Worm (Caenorhabditis elegans) whole organism, L2 larva: ENCODE data around the gene F48E8.4.

Experiments used
- C34F6.9 ChIP-seq: fragments of 150-350 bp; optimal IDR thresholded peaks from 2 replicates; lab custom pipeline; 2014; ENCODE audit warnings: missing biosample characterization, missing genetic modification characterization
- F13H6.1 ChIP-seq: sonication (generic microtip); optimal IDR thresholded peaks from 2 replicates; lab custom pipeline; 2016; ENCODE audit warnings: missing genetic modification characterization, missing compliant biosample characterization
- R02D3.7 ChIP-seq: fragments of 150-350 bp; optimal IDR thresholded peaks from 2 replicates; lab custom pipeline; 2014; ENCODE audit warnings: missing biosample characterization, missing genetic modification characterization
- Y55F3AM.14 ChIP-seq: fragments of 200-800 bp; sonication (Bioruptor generic); optimal IDR thresholded peaks from 2 replicates; lab custom pipeline; 2018; ENCODE audit warnings: mild to moderate bottlenecking, missing genetic modification characterization, missing compliant biosample characterization
- ZK546.5 ChIP-seq: sonication (generic microtip); optimal IDR thresholded peaks from 2 replicates; lab custom pipeline; 2017; ENCODE audit warnings: missing biosample characterization, missing genetic modification characterization
- alr-1 ChIP-seq: fragments of 150-350 bp; optimal IDR thresholded peaks from 2 replicates; lab custom pipeline; 2014; ENCODE audit warnings: missing biosample characterization, missing genetic modification characterization
- aly-2 ChIP-seq: fragments of 150-350 bp; optimal IDR thresholded peaks from 2 replicates; lab custom pipeline; 2014; ENCODE audit warnings: missing biosample characterization, missing genetic modification characterization
- ama-1 ChIP-seq: fragments of 150-350 bp; optimal IDR thresholded peaks from 2 replicates; lab custom pipeline; 2018; ENCODE audit warnings: inconsistent platforms
- blmp-1 ChIP-seq: sonication (generic microtip); optimal IDR thresholded peaks from 2 replicates; lab custom pipeline; 2017; ENCODE audit warnings: missing genetic modification characterization, mild to moderate bottlenecking, missing compliant biosample characterization, antibody characterized with exemption, moderate library complexity; ENCODE audit not compliant: insufficient read depth
- ceh-16 ChIP-seq: fragments of 150-350 bp; optimal IDR thresholded peaks from 2 replicates; lab custom pipeline; 2014; ENCODE audit warnings: missing biosample characterization, missing genetic modification characterization
- ceh-82 ChIP-seq: fragments of 150-350 bp; optimal IDR thresholded peaks from 2 replicates; lab custom pipeline; 2014; ENCODE audit warnings: missing biosample characterization, missing genetic modification characterization
- crh-2 ChIP-seq: sonication (generic microtip); optimal IDR thresholded peaks from 2 replicates; lab custom pipeline; 2017; ENCODE audit warnings: missing biosample characterization, missing genetic modification characterization
- dmd-4 ChIP-seq: sonication (generic microtip); optimal IDR thresholded peaks from 2 replicates; lab custom pipeline; 2017; ENCODE audit warnings: missing biosample characterization, missing genetic modification characterization
- egl-27 ChIP-seq: sonication (generic microtip); optimal IDR thresholded peaks from 3 replicates; lab custom pipeline; 2017; ENCODE audit warnings: missing biosample characterization, missing genetic modification reagents, missing genetic modification characterization
- elt-1 ChIP-seq: fragments of 150-350 bp; optimal IDR thresholded peaks from 2 replicates; lab custom pipeline; 2014; ENCODE audit warnings: missing biosample characterization, missing genetic modification characterization
- elt-3 ChIP-seq: sonication (generic microtip); optimal IDR thresholded peaks from 2 replicates; lab custom pipeline; 2017; ENCODE audit warnings: missing biosample characterization, missing genetic modification characterization
- fos-1 ChIP-seq: fragments of 150-350 bp; optimal IDR thresholded peaks from 2 replicates; lab custom pipeline; 2014; ENCODE audit warnings: missing biosample characterization, missing genetic modification characterization
- gmeb-1 ChIP-seq: fragments of 150-350 bp; optimal IDR thresholded peaks from 2 replicates; lab custom pipeline; 2014; ENCODE audit warnings: missing biosample characterization, missing genetic modification characterization
- lin-11 ChIP-seq: fragments of 150-350 bp; sonication (generic microtip); optimal IDR thresholded peaks from 2 replicates; lab custom pipeline; 2014; ENCODE audit warnings: missing biosample characterization, missing genetic modification characterization, inconsistent platforms, mixed read lengths
- lin-13 ChIP-seq: fragments of 150-350 bp; optimal IDR thresholded peaks from 2 replicates; lab custom pipeline; 2014; ENCODE audit warnings: missing biosample characterization, missing genetic modification reagents, missing genetic modification characterization
- lin-39 ChIP-seq: fragments of 150-350 bp; optimal IDR thresholded peaks from 2 replicates; lab custom pipeline; 2014; ENCODE audit warnings: missing biosample characterization, missing genetic modification reagents, missing genetic modification characterization
- lsy-2 ChIP-seq, 2 experiments: fragments of 150-350 bp in 1 of 2; sonication (generic microtip) in 1 of 2; optimal IDR thresholded peaks; 2 replicates each; lab custom pipeline; 2014 to 2017; ENCODE audit warnings: missing biosample characterization in 2 of 2, missing genetic modification characterization in 2 of 2
- mab-5 ChIP-seq: fragments of 150-350 bp; optimal IDR thresholded peaks from 2 replicates; lab custom pipeline; 2014; ENCODE audit warnings: missing biosample characterization, missing genetic modification characterization
- mbf-1 ChIP-seq: sonication (generic microtip); optimal IDR thresholded peaks from 2 replicates; lab custom pipeline; 2017; ENCODE audit warnings: missing biosample characterization, missing genetic modification characterization
- mdl-1 ChIP-seq, 2 experiments: fragments of 150-350 bp in 1 of 2; sonication (generic microtip) in 1 of 2; optimal IDR thresholded peaks; 2 replicates each; lab custom pipeline; 2017; ENCODE audit warnings: missing biosample characterization in 2 of 2, missing genetic modification characterization in 2 of 2
- nhr-10 ChIP-seq: sonication (generic microtip); optimal IDR thresholded peaks from 2 replicates; lab custom pipeline; 2017; ENCODE audit warnings: missing biosample characterization, missing genetic modification characterization
- nhr-11 ChIP-seq: fragments of 150-350 bp; optimal IDR thresholded peaks from 2 replicates; lab custom pipeline; 2014; ENCODE audit warnings: missing biosample characterization, missing genetic modification characterization
- nhr-12 ChIP-seq: fragments of 150-350 bp; optimal IDR thresholded peaks from 2 replicates; lab custom pipeline; 2014; ENCODE audit warnings: missing biosample characterization, missing genetic modification characterization
- nhr-129 ChIP-seq: fragments of 150-350 bp; optimal IDR thresholded peaks from 2 replicates; lab custom pipeline; 2014; ENCODE audit warnings: missing biosample characterization, missing genetic modification characterization
- nhr-21 ChIP-seq: fragments of 150-350 bp; optimal IDR thresholded peaks from 2 replicates; lab custom pipeline; 2014; ENCODE audit warnings: missing biosample characterization, missing genetic modification characterization
- nhr-23 ChIP-seq: fragments of 150-350 bp; optimal IDR thresholded peaks from 2 replicates; lab custom pipeline; 2014; ENCODE audit warnings: missing biosample characterization, missing genetic modification reagents, missing genetic modification characterization
- nhr-237 ChIP-seq: fragments of 150-350 bp; optimal IDR thresholded peaks from 2 replicates; lab custom pipeline; 2014; ENCODE audit warnings: missing biosample characterization, missing genetic modification characterization
- nhr-25 ChIP-seq: fragments of 150-350 bp; sonication (generic microtip); optimal IDR thresholded peaks from 3 replicates; lab custom pipeline; 2014; ENCODE audit warnings: missing biosample characterization, missing genetic modification characterization
- nhr-6 ChIP-seq: fragments of 150-350 bp; optimal IDR thresholded peaks from 2 replicates; lab custom pipeline; 2014; ENCODE audit warnings: missing biosample characterization, missing genetic modification characterization
- nhr-77 ChIP-seq: fragments of 150-350 bp; optimal IDR thresholded peaks from 2 replicates; lab custom pipeline; 2014; ENCODE audit warnings: missing biosample characterization, missing genetic modification characterization
- peb-1 ChIP-seq: fragments of 150-350 bp; optimal IDR thresholded peaks from 2 replicates; lab custom pipeline; 2014; ENCODE audit warnings: missing biosample characterization, missing genetic modification characterization
- sem-4 ChIP-seq: fragments of 150-350 bp; optimal IDR thresholded peaks from 2 replicates; lab custom pipeline; 2014; ENCODE audit warnings: missing biosample characterization, missing genetic modification reagents, missing genetic modification characterization
- skn-1 ChIP-seq: sonication (generic microtip); optimal IDR thresholded peaks from 2 replicates; lab custom pipeline; 2017; ENCODE audit warnings: missing biosample characterization, missing genetic modification characterization
- sma-3 ChIP-seq: sonication (generic microtip); optimal IDR thresholded peaks from 2 replicates; lab custom pipeline; 2016; ENCODE audit warnings: missing genetic modification reagents, missing genetic modification characterization, missing compliant biosample characterization
- sma-9 ChIP-seq, 2 experiments: fragments of 150-350 bp in 1 of 2; sonication (generic microtip) in 1 of 2; optimal IDR thresholded peaks; 2 replicates each; lab custom pipeline; 2014 to 2016; ENCODE audit warnings: missing genetic modification characterization in 2 of 2, mild to moderate bottlenecking in 1 of 2, missing biosample characterization in 1 of 2, missing compliant biosample characterization in 1 of 2, missing genetic modification reagents in 1 of 2, moderate library complexity in 1 of 2
- snpc-4 ChIP-seq: fragments of 150-350 bp; optimal IDR thresholded peaks from 2 replicates; lab custom pipeline; 2014; ENCODE audit warnings: missing biosample characterization, missing genetic modification characterization
- unc-39 ChIP-seq: fragments of 150-350 bp; optimal IDR thresholded peaks from 2 replicates; lab custom pipeline; 2014; ENCODE audit warnings: missing biosample characterization, missing genetic modification characterization
- unc-55 ChIP-seq: fragments of 150-350 bp; sonication (generic microtip); optimal IDR thresholded peaks from 3 replicates; lab custom pipeline; 2014; ENCODE audit warnings: missing biosample characterization, missing genetic modification reagents, missing genetic modification characterization
- unc-62 ChIP-seq: fragments of 150-350 bp; optimal IDR thresholded peaks from 2 replicates; lab custom pipeline; 2014; ENCODE audit warnings: missing biosample characterization, missing genetic modification reagents, missing genetic modification characterization
- zag-1 ChIP-seq: fragments of 150-350 bp; optimal IDR thresholded peaks from 2 replicates; lab custom pipeline; 2014; ENCODE audit warnings: missing biosample characterization, missing genetic modification characterization
- ztf-1 ChIP-seq: fragments of 200-800 bp; sonication (Bioruptor generic); conservative IDR thresholded peaks from 2 replicates; pipeline ENCODE4 v1.3.6; 2022; ENCODE audit warnings: missing genetic modification characterization, missing compliant biosample characterization
- ztf-11 ChIP-seq: sonication (generic microtip); optimal IDR thresholded peaks from 2 replicates; lab custom pipeline; 2017; ENCODE audit warnings: missing biosample characterization, missing genetic modification characterization
- ztf-4 ChIP-seq: fragments of 150-350 bp; optimal IDR thresholded peaks from 2 replicates; lab custom pipeline; 2014; ENCODE audit warnings: missing biosample characterization, missing genetic modification characterization

The F48E8.4 gene

ce11 chrIII:5502915-5503575 lies 49.7 kb downstream of the F48E8.4 start:
- peak; percentile 95 for TF ChIP-seq crh-2
- peak; percentile 74 for TF ChIP-seq C34F6.9 (tag; lab: Kevin White, UChicago)
- TF ChIP-seq skn-1 (tag; lab: Kevin White, UChicago) = no peak
- TF ChIP-seq nhr-10 (tag; lab: Kevin White, UChicago) = peak; percentile 16
- peak; percentile 64 for TF ChIP-seq nhr-6 (tag; lab: Kevin White, UChicago)
- TF ChIP-seq sem-4 (tag; lab: Kevin White, UChicago) = peak; percentile 45
- no peak for TF ChIP-seq nhr-23 (tag; lab: Kevin White, UChicago)
- peak; percentile 69 for TF ChIP-seq ama-1 (lab: Kevin White, UChicago)
- TF ChIP-seq ZK546.5 = no peak
- no peak for TF ChIP-seq peb-1
- no peak for TF ChIP-seq mbf-1 (tag; lab: Kevin White, UChicago)
- TF ChIP-seq lin-11 (tag; lab: Kevin White, UChicago) = peak; percentile 9
- TF ChIP-seq fos-1 (tag; lab: Kevin White, UChicago) = peak; percentile 62
- peak; percentile 74 for TF ChIP-seq nhr-21 (tag; lab: Kevin White, UChicago)
- peak; percentile 68 for TF ChIP-seq sma-3 (GFP tag; lab: Kevin White, UChicago)
- peak; percentile 68 for TF ChIP-seq unc-55 (GFP tag; lab: Kevin White, UChicago)
- TF ChIP-seq mab-5 = no peak
- peak; percentile 26 for TF ChIP-seq ztf-4
- peak; percentile 92 for TF ChIP-seq nhr-25 (tag; lab: Kevin White, UChicago)
- TF ChIP-seq lin-39 = no peak
- peak; percentile 50 for TF ChIP-seq blmp-1 (tag; lab: Kevin White, UChicago)
- no peak for TF ChIP-seq aly-2 (tag; lab: Kevin White, UChicago)
- peak; percentile 8 for TF ChIP-seq egl-27 (tag; lab: Kevin White, UChicago)
- TF ChIP-seq F13H6.1 (tag; lab: Kevin White, UChicago) = peak; percentile 35
- TF ChIP-seq snpc-4 (tag; lab: Kevin White, UChicago) = no peak
- TF ChIP-seq sma-9 (GFP tag; optimal IDR thresholded peaks at IDR 0.05; lab: Kevin White, UChicago) = peak; percentile 68
- TF ChIP-seq sma-9 (tag; optimal IDR thresholded peaks at IDR 0.05; lab: Kevin White, UChicago) = no peak
- no peak for TF ChIP-seq dmd-4 (tag; lab: Kevin White, UChicago)
- TF ChIP-seq nhr-129 (tag; lab: Kevin White, UChicago) = peak; percentile 94
- TF ChIP-seq ceh-82 = no peak
- TF ChIP-seq lsy-2 (tag; optimal IDR thresholded peaks at IDR 0.05; lab: Kevin White, UChicago) = peak; percentile 13 to 61
- no peak for TF ChIP-seq elt-3 (tag; lab: Kevin White, UChicago)
- peak; percentile 71 for TF ChIP-seq elt-1 (tag; lab: Kevin White, UChicago)
- peak; percentile 61 for TF ChIP-seq Y55F3AM.14 (GFP tag; lab: Kevin White, UChicago)
- no peak for TF ChIP-seq unc-62 (GFP tag; lab: Kevin White, UChicago)
- no peak for TF ChIP-seq unc-39 (tag; lab: Kevin White, UChicago)
- TF ChIP-seq ztf-1 (GFP tag; lab: Robert Waterston, UW) = no peak
- no peak for TF ChIP-seq alr-1 (tag; lab: Kevin White, UChicago)
- peak; percentile 33 for TF ChIP-seq zag-1 (tag; lab: Kevin White, UChicago)
- TF ChIP-seq gmeb-1 (tag; lab: Kevin White, UChicago) = peak; percentile 52
- no peak for TF ChIP-seq nhr-237
- TF ChIP-seq ceh-16 (tag; lab: Kevin White, UChicago) = no peak
- no peak for TF ChIP-seq R02D3.7
- TF ChIP-seq mdl-1 (tag; optimal IDR thresholded peaks at IDR 0.05; lab: Kevin White, UChicago) = peak; percentile 56 to 67
- no peak for TF ChIP-seq nhr-77 (tag; lab: Kevin White, UChicago)
- TF ChIP-seq nhr-11 = no peak
- no peak for TF ChIP-seq lin-13 (GFP tag; lab: Kevin White, UChicago)
- no peak for TF ChIP-seq nhr-12
- no peak for TF ChIP-seq ztf-11 (tag; lab: Kevin White, UChicago)
